Fruit fly (Drosophila melanogaster): Measurements from ENCODE around the gene RagA-B.
A peak's percentile ranks its signal among the peaks of the same experiment; 100 is the strongest.

RagA-B gene

dm6 chr3R:9019689-9020138, 35.6 kb upstream of the RagA-B start, which contains the start of gene tgo (continued):
- TF ChIP-seq HLH54F (GFP tag; optimal IDR thresholded peaks at IDR 0.05) (no peak), E2f1 (GFP tag; IDR thresholded peaks at IDR 0.05) (no peak), CG5245 (GFP tag; optimal IDR thresholded peaks at IDR 0.05) (no peak), B-H2 (GFP tag; optimal IDR thresholded peaks at IDR 0.05) (no peak), ab (GFP tag; optimal IDR thresholded peaks at IDR 0.05) (no peak), ERR (GFP tag; optimal IDR thresholded peaks at IDR 0.05) (no peak), lmd (GFP tag; IDR thresholded peaks at IDR 0.05) (no peak), da (GFP tag; optimal IDR thresholded peaks at IDR 0.05) (no peak), CG6791 (GFP tag; IDR thresholded peaks at IDR 0.05; ENCODE audit: partially characterized antibody) (0 out of 3 replicates have a peak, but pooled peaks have one; percentile 55), tgo (GFP tag; IDR thresholded peaks at IDR 0.05) (no peak), CG14710 (tag; optimal IDR thresholded peaks at IDR 0.05) (peak; percentile 80), Rfx (GFP tag; IDR thresholded peaks at IDR 0.05) (peak; percentile 34; the same call in 1 of the 2 replicates), CG8765 (GFP tag; IDR thresholded peaks at IDR 0.05) (no peak), Hmx (GFP tag; optimal IDR thresholded peaks at IDR 0.05) (no peak), Nf-YA (GFP tag; IDR thresholded peaks at IDR 0.05) (no peak), NfI (GFP tag; optimal IDR thresholded peaks at IDR 0.05) (no peak), CG4360 (GFP tag; IDR thresholded peaks at IDR 0.05) (no peak), CG33557 (GFP tag; optimal IDR thresholded peaks at IDR 0.05) (peak; percentile 13), Opbp (GFP tag; IDR thresholded peaks at IDR 0.05; ENCODE audit: partially characterized antibody) (peak; percentile 58; the same call in 2 of the 3 replicates), CG9727 (GFP tag; optimal IDR thresholded peaks at IDR 0.05) (peak; percentile 9), esg (GFP tag; conservative IDR thresholded peaks at IDR 0.05) (no peak), CG7271 (tag; optimal IDR thresholded peaks at IDR 0.05) (no peak), Mad (GFP tag; optimal IDR thresholded peaks at IDR 0.05) (peak; percentile 11), sqz (GFP tag; optimal IDR thresholded peaks at IDR 0.05) (no peak), cad (GFP tag; optimal IDR thresholded peaks at IDR 0.05) (no peak), Max (GFP tag; optimal IDR thresholded peaks at IDR 0.05) (no peak), Hsf (GFP tag; optimal IDR thresholded peaks at IDR 0.05) (no peak), ap (GFP tag; IDR thresholded peaks at IDR 0.05) (no peak), CG6654 (GFP tag; optimal IDR thresholded peaks at IDR 0.05) (no peak), MESR4 (GFP tag; optimal IDR thresholded peaks at IDR 0.05) (peak; percentile 96), Camta (GFP tag; optimal IDR thresholded peaks at IDR 0.05) (no peak), sr (GFP tag; IDR thresholded peaks at IDR 0.05) (no peak), BtbVII (GFP tag; optimal IDR thresholded peaks at IDR 0.05) (no peak), inv (GFP tag; IDR thresholded peaks at IDR 0.05; ENCODE audit: partially characterized antibody) (no peak), abd-A (tag; optimal IDR thresholded peaks at IDR 0.05) (no peak), salm (tag; optimal IDR thresholded peaks at IDR 0.05) (no peak), Hr51 (GFP tag; optimal IDR thresholded peaks at IDR 0.05) (no peak), CG15073 (GFP tag; optimal IDR thresholded peaks at IDR 0.05) (no peak), Lim3 (GFP tag; IDR thresholded peaks at IDR 0.05) (no peak), Mrtf (GFP tag; IDR thresholded peaks at IDR 0.05) (no peak), Dad (GFP tag; optimal IDR thresholded peaks at IDR 0.05) (no peak), CG17912 (GFP tag; optimal IDR thresholded peaks at IDR 0.05) (no peak), Xrp1 (GFP tag; IDR thresholded peaks at IDR 0.05) (no peak), slou (GFP tag; optimal IDR thresholded peaks at IDR 0.05) (no peak), CG17385 (GFP tag; optimal IDR thresholded peaks at IDR 0.05) (no peak), CG12744 (GFP tag; optimal IDR thresholded peaks at IDR 0.05) (no peak), sd (tag; optimal IDR thresholded peaks at IDR 0.05) (peak; percentile 71), gt (GFP tag; IDR thresholded peaks at IDR 0.05) (no peak), sim (GFP tag; IDR thresholded peaks at IDR 0.05) (no peak), CG2889 (GFP tag; IDR thresholded peaks at IDR 0.05) (no peak), eyg (GFP tag; optimal IDR thresholded peaks at IDR 0.05) (no peak), trh (GFP tag; optimal IDR thresholded peaks at IDR 0.05) (no peak)
